Fruit fly (Drosophila melanogaster): ENCODE data around the gene CG14109.

The CG14109 gene

dm6 chr3L:13486860-13487404 is 46.2 kb downstream of the CG14109 start:
- no peak for TF ChIP-seq topi (GFP tag; optimal IDR thresholded peaks at IDR 0.05)
- TF ChIP-seq salr (GFP tag; optimal IDR thresholded peaks at IDR 0.05) = no peak
- TF ChIP-seq CG6854 (GFP tag; optimal IDR thresholded peaks at IDR 0.05) = peak; percentile 74
- no peak for TF ChIP-seq CG15336 (GFP tag; IDR thresholded peaks at IDR 0.05)
- TF ChIP-seq svp (GFP tag) = no peak
- TF ChIP-seq fd85E (GFP tag; optimal IDR thresholded peaks at IDR 0.05) = no peak
- peak; percentile 30; the same call in 1 of the 3 replicates for TF ChIP-seq CG6163 (GFP tag; IDR thresholded peaks at IDR 0.05)
- no peak for TF ChIP-seq CG34406 (GFP tag; optimal IDR thresholded peaks at IDR 0.05)
- TF ChIP-seq CG3919 (GFP tag; optimal IDR thresholded peaks at IDR 0.05) = peak; percentile 17
- no peak for TF ChIP-seq fkh (GFP tag; optimal IDR thresholded peaks at IDR 0.05)
- TF ChIP-seq spab (GFP tag; optimal IDR thresholded peaks at IDR 0.05) = no peak
- peak; percentile 29 for TF ChIP-seq Lpt (GFP tag; optimal IDR thresholded peaks at IDR 0.05)
- TF ChIP-seq Eip75B (GFP tag; optimal IDR thresholded peaks at IDR 0.05) = no peak
- no peak for TF ChIP-seq CG6792 (GFP tag; optimal IDR thresholded peaks at IDR 0.05)
- peak; percentile 56; the same call in 1 of the 3 replicates for TF ChIP-seq CG8119 (GFP tag; IDR thresholded peaks at IDR 0.05)
- TF ChIP-seq net (GFP tag; optimal IDR thresholded peaks at IDR 0.05) = peak; percentile 5
- TF ChIP-seq eg (GFP tag; IDR thresholded peaks at IDR 0.05) = 0 out of 3 replicates have a peak, but pooled peaks have one; percentile 10
- TF ChIP-seq OdsH (GFP tag; optimal IDR thresholded peaks at IDR 0.05) = no peak
- TF ChIP-seq Eip78C (GFP tag) = peak; percentile 58
- TF ChIP-seq CG6808 (GFP tag; optimal IDR thresholded peaks at IDR 0.05) = peak; percentile 15
- TF ChIP-seq Ets96B (tag; optimal IDR thresholded peaks at IDR 0.05) = no peak
- no peak for TF ChIP-seq CG32006 (GFP tag; optimal IDR thresholded peaks at IDR 0.05)
- no peak for TF ChIP-seq CG11762 (GFP tag; optimal IDR thresholded peaks at IDR 0.05; ENCODE audit: insufficient read depth)
- no peak for TF ChIP-seq CG11294 (GFP tag; IDR thresholded peaks at IDR 0.05)
- peak; percentile 62 for TF ChIP-seq CG6276 (GFP tag; optimal IDR thresholded peaks at IDR 0.05)
- TF ChIP-seq dac (GFP tag; optimal IDR thresholded peaks at IDR 0.05) = no peak
- no peak for TF ChIP-seq Met (GFP tag; optimal IDR thresholded peaks at IDR 0.05)
- TF ChIP-seq CG10631 (GFP tag; optimal IDR thresholded peaks at IDR 0.05) = no peak
- peak; percentile 50 to 53 for TF ChIP-seq ss (GFP tag; optimal IDR thresholded peaks at IDR 0.05)
- TF ChIP-seq Hr39 (GFP tag; optimal IDR thresholded peaks at IDR 0.05) = no peak
- TF ChIP-seq CG16779 (tag; optimal IDR thresholded peaks at IDR 0.05) = peak; percentile 19
- no peak for TF ChIP-seq Sox102F (GFP tag; optimal IDR thresholded peaks at IDR 0.05)
- no peak for TF ChIP-seq Eip93F (GFP tag; optimal IDR thresholded peaks at IDR 0.05)
- no peak for TF ChIP-seq Hr38 (GFP tag; optimal IDR thresholded peaks at IDR 0.05)
- no peak for TF ChIP-seq CG7368 (GFP tag; optimal IDR thresholded peaks at IDR 0.05)
- no peak for TF ChIP-seq Ets21C (GFP tag; optimal IDR thresholded peaks at IDR 0.05)
- no peak for TF ChIP-seq CG31627 (GFP tag; optimal IDR thresholded peaks at IDR 0.05)

dm6 chr3L:13488129-13488876 is 47.6 kb downstream of the CG14109 start:
- peak; percentile 14 for TF ChIP-seq CG3919 (GFP tag; optimal IDR thresholded peaks at IDR 0.05)
- no peak for TF ChIP-seq Blimp-1 (GFP tag; optimal IDR thresholded peaks at IDR 0.05)
- TF ChIP-seq Sox15 (GFP tag; optimal IDR thresholded peaks at IDR 0.05) = no peak
- peak; percentile 47 for TF ChIP-seq CG32006 (GFP tag; optimal IDR thresholded peaks at IDR 0.05)
- TF ChIP-seq CG15336 (GFP tag; IDR thresholded peaks at IDR 0.05) = peak; percentile 40; the same call in 1 of the 2 replicates
- peak; percentile 37 for TF ChIP-seq achi (GFP tag; optimal IDR thresholded peaks at IDR 0.05)
- TF ChIP-seq CG8632 (GFP tag; optimal IDR thresholded peaks at IDR 0.05) = peak; percentile 26
- no peak for TF ChIP-seq CG3032 (tag; optimal IDR thresholded peaks at IDR 0.05)
- peak; percentile 50 for TF ChIP-seq lz (GFP tag; optimal IDR thresholded peaks at IDR 0.05)
- TF ChIP-seq CG16779 (tag; optimal IDR thresholded peaks at IDR 0.05) = no peak
- TF ChIP-seq CG9139 (GFP tag; optimal IDR thresholded peaks at IDR 0.05) = no peak
- no peak for TF ChIP-seq dac (GFP tag; optimal IDR thresholded peaks at IDR 0.05)
- peak; percentile 57 for TF ChIP-seq Smox (GFP tag; optimal IDR thresholded peaks at IDR 0.05)
- TF ChIP-seq Eip75B (GFP tag; optimal IDR thresholded peaks at IDR 0.05) = peak; percentile 60
- peak; percentile 58 for TF ChIP-seq Sox14 (GFP tag; optimal IDR thresholded peaks at IDR 0.05)
- TF ChIP-seq CG11902 (GFP tag; optimal IDR thresholded peaks at IDR 0.05) = no peak
- peak; percentile 16; the same call in 1 of the 3 replicates for TF ChIP-seq eg (GFP tag; IDR thresholded peaks at IDR 0.05)
- no peak for TF ChIP-seq salr (GFP tag; optimal IDR thresholded peaks at IDR 0.05)
- no peak for TF ChIP-seq CG1621 (tag; optimal IDR thresholded peaks at IDR 0.05)
- TF ChIP-seq CG6808 (GFP tag; optimal IDR thresholded peaks at IDR 0.05) = peak; percentile 13
- TF ChIP-seq net (GFP tag; optimal IDR thresholded peaks at IDR 0.05) = peak; percentile 50
- peak; percentile 57 for TF ChIP-seq CG31627 (GFP tag; optimal IDR thresholded peaks at IDR 0.05)
- TF ChIP-seq Eip93F (GFP tag; optimal IDR thresholded peaks at IDR 0.05) = no peak
- peak; percentile 62 for TF ChIP-seq Hr39 (GFP tag; optimal IDR thresholded peaks at IDR 0.05)
- no peak for TF ChIP-seq fd85E (GFP tag; optimal IDR thresholded peaks at IDR 0.05)
- TF ChIP-seq Met (GFP tag; optimal IDR thresholded peaks at IDR 0.05) = peak; percentile 40
- no peak for TF ChIP-seq CG6854 (GFP tag; optimal IDR thresholded peaks at IDR 0.05)
